Fruit fly (Drosophila melanogaster) whole organism, embryonic: Measurements from ENCODE around the gene Indy-2.

Experiments used
- Antp ChIP-seq: fragments of 200-800 bp; sonication (Bioruptor generic); optimal IDR thresholded peaks from 3 replicates; lab custom pipeline; 2016; ENCODE audit warnings: missing biosample characterization, missing genetic modification characterization
- CG10274 ChIP-seq: fragments of 200-800 bp; sonication (Bioruptor generic); optimal IDR thresholded peaks from 3 replicates; lab custom pipeline; 2017; ENCODE audit warnings: missing biosample characterization, mild to moderate bottlenecking, missing genetic modification characterization
- CG12104 ChIP-seq: fragments of 200-800 bp; sonication (Bioruptor generic); optimal IDR thresholded peaks from 3 replicates; lab custom pipeline; 2016; ENCODE audit warnings: missing biosample characterization, missing genetic modification characterization
- CG14965 ChIP-seq: fragments of 200-800 bp; sonication (Bioruptor generic); optimal IDR thresholded peaks from 2 replicates; lab custom pipeline; 2016; ENCODE audit warnings: missing biosample characterization, missing genetic modification characterization, borderline replicate concordance
- CG15073 ChIP-seq: fragments of 200-800 bp; sonication (Bioruptor generic); optimal IDR thresholded peaks from 2 replicates; lab custom pipeline; 2016; ENCODE audit warnings: missing biosample characterization, missing genetic modification characterization
- CG17361 ChIP-seq: fragments of 200-800 bp; sonication (Bioruptor generic); IDR thresholded peaks from 3 replicates; pipeline ENCODE4 v1.3.6; 2022; ENCODE audit warnings: missing biosample characterization, missing genetic modification characterization
- CG17385 ChIP-seq: fragments of 200-800 bp; sonication (Bioruptor generic); optimal IDR thresholded peaks from 3 replicates; lab custom pipeline; 2018; ENCODE audit warnings: missing biosample characterization, mild to moderate bottlenecking, missing genetic modification characterization
- CG17829 ChIP-seq: fragments of 200-800 bp; optimal IDR thresholded peaks from 2 replicates; lab custom pipeline; 2019; ENCODE audit warnings: missing biosample characterization, mild to moderate bottlenecking, missing genetic modification characterization, moderate library complexity
- CG2678 ChIP-seq: fragments of 200-800 bp; sonication (Bioruptor generic); optimal IDR thresholded peaks from 3 replicates; lab custom pipeline; 2019; ENCODE audit warnings: missing biosample characterization, mild to moderate bottlenecking, missing genetic modification characterization, moderate library complexity
- CG32772 ChIP-seq: fragments of 200-800 bp; sonication (Bioruptor generic); IDR thresholded peaks from 2 replicates; pipeline ENCODE4 v1.3.6; 2022; ENCODE audit warnings: missing biosample characterization, missing genetic modification characterization
- CG6654 ChIP-seq: fragments of 200-800 bp; sonication (Bioruptor generic); optimal IDR thresholded peaks from 2 replicates; lab custom pipeline; 2017; ENCODE audit warnings: missing biosample characterization, mild to moderate bottlenecking, missing genetic modification characterization
- CG7357 ChIP-seq: fragments of 200-800 bp; sonication (Bioruptor generic); IDR thresholded peaks from 3 replicates; pipeline ENCODE4 v1.3.6; 2022; ENCODE audit warnings: missing biosample characterization, missing genetic modification characterization
- CG7963 ChIP-seq: fragments of 200-800 bp; sonication (Bioruptor generic); IDR thresholded peaks from 3 replicates; pipeline ENCODE4 v1.3.6; 2022; ENCODE audit warnings: missing biosample characterization, missing genetic modification characterization; ENCODE audit not compliant: partially characterized antibody
- CrebB ChIP-seq: fragments of 200-800 bp; sonication (Bioruptor generic); optimal IDR thresholded peaks from 3 replicates; lab custom pipeline; 2018; ENCODE audit warnings: missing biosample characterization, mild to moderate bottlenecking, missing genetic modification characterization
- D19B ChIP-seq: fragments of 200-800 bp; sonication (Bioruptor generic); optimal IDR thresholded peaks from 2 replicates; lab custom pipeline; 2017; ENCODE audit warnings: missing biosample characterization, mild to moderate bottlenecking, missing genetic modification characterization
- Dad ChIP-seq: fragments of 200-800 bp; sonication (Bioruptor generic); optimal IDR thresholded peaks from 3 replicates; lab custom pipeline; 2016; ENCODE audit warnings: missing biosample characterization, missing genetic modification characterization
- Drgx ChIP-seq: fragments of 200-800 bp; sonication (Bioruptor generic); IDR thresholded peaks from 2 replicates; pipeline ENCODE4 v1.3.6; 2022; ENCODE audit warnings: missing biosample characterization, missing genetic modification characterization
- Eip74EF ChIP-seq, 2 experiments: fragments of 200-800 bp in 1 of 2; fragments of >200 bp in 1 of 2; sonication (Bioruptor generic) in 1 of 2; optimal IDR thresholded peaks; 2 replicates each; lab custom pipeline; 2017 to 2019; ENCODE audit warnings: missing biosample characterization in 2 of 2, missing genetic modification characterization in 2 of 2, mild to moderate bottlenecking in 1 of 2, moderate library complexity in 1 of 2
- Ets65A ChIP-seq: fragments of 200-800 bp; sonication (Bioruptor generic); peaks from one replicate; lab custom pipeline; 2016; ENCODE audit warnings: missing biosample characterization, missing genetic modification characterization
- Hey ChIP-seq: fragments of 200-800 bp; sonication (Bioruptor generic); optimal IDR thresholded peaks from 3 replicates; lab custom pipeline; 2018; ENCODE audit warnings: missing biosample characterization, mild to moderate bottlenecking, missing genetic modification characterization
- HmgD ChIP-seq: fragments of 200-800 bp; sonication (Bioruptor generic); optimal IDR thresholded peaks from 3 replicates; lab custom pipeline; 2016; ENCODE audit warnings: missing biosample characterization, missing genetic modification characterization
- Sin3A ChIP-seq: fragments of >200 bp; optimal IDR thresholded peaks from 2 replicates; lab custom pipeline; 2018
- Sox102F ChIP-seq: fragments of 200-800 bp; sonication (Bioruptor generic); optimal IDR thresholded peaks from 2 replicates; lab custom pipeline; 2018; ENCODE audit warnings: missing biosample characterization, mild to moderate bottlenecking, missing genetic modification characterization, moderate library complexity
- Vsx1 ChIP-seq: fragments of 200-800 bp; sonication (Bioruptor generic); optimal IDR thresholded peaks from 2 replicates; lab custom pipeline; 2017; ENCODE audit warnings: missing biosample characterization, mild to moderate bottlenecking, missing genetic modification characterization, missing genetic modification reagents
- ab ChIP-seq: fragments of 200-800 bp; sonication (Bioruptor generic); optimal IDR thresholded peaks from 2 replicates; lab custom pipeline; 2016; ENCODE audit warnings: missing biosample characterization, missing genetic modification characterization
- chn ChIP-seq: fragments of 200-800 bp; sonication (Bioruptor generic); optimal IDR thresholded peaks from 2 replicates; lab custom pipeline; 2016; ENCODE audit warnings: missing biosample characterization, missing genetic modification characterization
- dmrt11E ChIP-seq: fragments of 200-800 bp; sonication (Bioruptor generic); optimal IDR thresholded peaks from 3 replicates; lab custom pipeline; 2018; ENCODE audit warnings: missing biosample characterization, mild to moderate bottlenecking, missing genetic modification characterization, moderate library complexity
- exex ChIP-seq: fragments of 200-800 bp; sonication (Bioruptor generic); optimal IDR thresholded peaks from 4 replicates; lab custom pipeline; 2018; ENCODE audit warnings: missing biosample characterization, mild to moderate bottlenecking, missing genetic modification characterization, moderate library complexity
- gfzf ChIP-seq: fragments of 200-800 bp; sonication (Bioruptor generic); optimal IDR thresholded peaks from 2 replicates; lab custom pipeline; 2016; ENCODE audit warnings: missing biosample characterization, mild to moderate bottlenecking, missing genetic modification characterization, moderate library complexity
- grau ChIP-seq: fragments of 200-800 bp; optimal IDR thresholded peaks from 3 replicates; lab custom pipeline; 2019; ENCODE audit warnings: missing biosample characterization, mild to moderate bottlenecking, missing genetic modification characterization, moderate library complexity
- hth ChIP-seq: fragments of >200 bp; optimal IDR thresholded peaks from 2 replicates; lab custom pipeline; 2017; ENCODE audit warnings: inconsistent platforms
- jigr1 ChIP-seq: fragments of 200-800 bp; sonication (Bioruptor generic); IDR thresholded peaks from 3 replicates; pipeline ENCODE4 v1.3.6; 2022; ENCODE audit warnings: missing biosample characterization, missing genetic modification characterization
- klu ChIP-seq: fragments of 200-800 bp; sonication (Bioruptor generic); IDR thresholded peaks from 2 replicates; pipeline ENCODE4 v1.3.6; 2022; ENCODE audit warnings: missing biosample characterization, missing genetic modification characterization
- knrl ChIP-seq: fragments of 200-800 bp; sonication (Bioruptor generic); IDR thresholded peaks from 3 replicates; pipeline ENCODE4 v1.3.6; 2022; ENCODE audit warnings: missing biosample characterization, missing genetic modification characterization; ENCODE audit not compliant: partially characterized antibody
- nau ChIP-seq: fragments of 200-800 bp; sonication (Bioruptor generic); optimal IDR thresholded peaks from 3 replicates; lab custom pipeline; 2017; ENCODE audit warnings: missing biosample characterization, mild to moderate bottlenecking, missing genetic modification characterization, missing genetic modification reagents
- nerfin-2 ChIP-seq: fragments of 200-800 bp; sonication (Bioruptor generic); IDR thresholded peaks from 2 replicates; pipeline ENCODE4 v1.3.6; 2022; ENCODE audit warnings: missing biosample characterization, missing genetic modification characterization; ENCODE audit not compliant: partially characterized antibody
- nmo ChIP-seq: fragments of 200-800 bp; sonication (Bioruptor generic); optimal IDR thresholded peaks from 2 replicates; lab custom pipeline; 2018; ENCODE audit warnings: missing biosample characterization, mild to moderate bottlenecking, missing genetic modification characterization, moderate library complexity
- odd ChIP-seq: fragments of 200-800 bp; sonication (Bioruptor generic); optimal IDR thresholded peaks from 2 replicates; lab custom pipeline; 2017; ENCODE audit warnings: missing biosample characterization, mild to moderate bottlenecking, missing genetic modification characterization
- peb ChIP-seq: fragments of 200-800 bp; sonication (Bioruptor generic); IDR thresholded peaks from 2 replicates; pipeline ENCODE4 v1.3.6; 2022; ENCODE audit warnings: missing biosample characterization, missing genetic modification characterization
- psq ChIP-seq: fragments of 200-800 bp; sonication (Bioruptor generic); optimal IDR thresholded peaks from 2 replicates; lab custom pipeline; 2017; ENCODE audit warnings: missing biosample characterization, missing genetic modification characterization
- repo ChIP-seq: fragments of 200-800 bp; sonication (Bioruptor generic); optimal IDR thresholded peaks from 2 replicates; lab custom pipeline; 2016; ENCODE audit warnings: missing biosample characterization, missing genetic modification characterization
- rib ChIP-seq: fragments of 200-800 bp; sonication (Bioruptor generic); IDR thresholded peaks from 2 replicates; pipeline ENCODE4 v1.3.6; 2022; ENCODE audit warnings: missing biosample characterization, missing genetic modification characterization
- scrt ChIP-seq: fragments of 200-800 bp; sonication (Bioruptor generic); optimal IDR thresholded peaks from 2 replicates; lab custom pipeline; 2018; ENCODE audit warnings: missing biosample characterization, mild to moderate bottlenecking, missing genetic modification characterization, moderate library complexity
- sens ChIP-seq: fragments of 200-800 bp; sonication (Bioruptor generic); peaks from one replicate; lab custom pipeline; 2016; ENCODE audit warnings: missing biosample characterization, missing genetic modification characterization
- slp2 ChIP-seq: fragments of 200-800 bp; sonication (Bioruptor generic); optimal IDR thresholded peaks from 2 replicates; lab custom pipeline; 2016; ENCODE audit warnings: missing biosample characterization, missing genetic modification characterization
- usp ChIP-seq: fragments of >200 bp; optimal IDR thresholded peaks from 2 replicates; lab custom pipeline; 2017; ENCODE audit warnings: missing biosample characterization, missing genetic modification characterization
- zen ChIP-seq: fragments of 200-800 bp; sonication (Bioruptor generic); optimal IDR thresholded peaks from 3 replicates; lab custom pipeline; 2018; ENCODE audit warnings: missing biosample characterization, mild to moderate bottlenecking, missing genetic modification characterization, moderate library complexity

The Indy-2 gene

DNA sequence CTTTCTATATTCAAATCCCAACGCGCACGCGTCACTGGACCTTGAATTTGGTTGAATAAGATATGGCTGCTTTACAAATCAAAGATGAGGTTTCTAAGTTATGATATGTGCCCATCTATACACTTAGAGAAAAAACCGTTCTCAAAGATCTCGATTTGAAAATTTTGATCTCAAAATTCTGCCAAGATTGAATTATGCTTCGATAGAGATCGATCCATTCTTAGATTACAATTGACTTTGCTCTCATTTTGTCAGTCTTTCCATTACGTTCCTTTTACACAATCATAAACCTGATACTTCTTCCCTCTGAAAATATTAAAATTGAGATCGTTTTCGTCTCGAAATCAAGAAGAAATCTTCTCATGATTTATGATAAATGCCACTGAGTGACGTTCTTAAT, 29.9 kb upstream of the Indy-2 start (continued):
- no peak for TF ChIP-seq CG12104
- TF ChIP-seq nerfin-2 (GFP tag; lab: Robert Waterston, UW): no peak
- no peak for TF ChIP-seq HmgD (GFP tag; lab: Kevin White, UChicago)
- TF ChIP-seq jigr1 (GFP tag; lab: Robert Waterston, UW): no peak
- TF ChIP-seq dmrt11E (tag; lab: Kevin White, UChicago): peak; percentile 17
- no peak for TF ChIP-seq nmo
- peak; percentile 90 for TF ChIP-seq Ets65A
- peak; percentile 13 for TF ChIP-seq sens (GFP tag; lab: Kevin White, UChicago)
- no peak for TF ChIP-seq CG32772 (GFP tag; lab: Robert Waterston, UW)
- no peak for TF ChIP-seq Drgx (GFP tag; lab: Robert Waterston, UW)

DNA sequence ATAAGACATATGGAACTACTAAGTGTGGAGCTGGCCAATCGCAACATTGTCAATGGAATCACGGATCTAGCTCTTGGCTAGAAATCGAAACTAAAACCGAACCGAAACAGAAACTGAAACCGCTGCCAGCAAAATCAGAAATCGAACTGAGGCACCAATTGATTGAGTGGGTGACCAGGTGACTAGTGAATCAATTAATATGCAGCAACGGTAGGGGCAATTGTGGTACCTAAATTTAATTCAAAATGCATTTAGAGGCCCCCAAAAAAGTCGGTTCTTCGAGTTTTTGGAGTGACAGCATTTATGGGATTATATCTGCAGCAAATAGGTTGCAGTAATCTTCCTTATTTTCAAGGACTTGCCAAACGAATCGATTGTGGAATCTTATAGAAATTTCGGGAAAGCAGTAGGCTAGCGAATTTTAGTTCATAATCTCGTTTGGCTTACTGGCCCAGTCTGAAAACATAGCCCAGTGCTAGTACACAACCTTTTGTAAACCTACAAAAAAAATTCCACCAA, 29.1 kb upstream of the Indy-2 start, which contains the start of the genes CG17190 and CG4836:
TSS of gene CG17190 (minus strand) at position 101 of the 519 bp plus-strand sequence.
TSS of gene CG4836 (plus strand) at position 469 of the 519 bp plus-strand sequence.
- no peak for TF ChIP-seq odd
- TF ChIP-seq Hey (tag; lab: Kevin White, UChicago): no peak
- no peak for TF ChIP-seq gfzf (GFP tag; lab: Kevin White, UChicago)
- no peak for TF ChIP-seq knrl (GFP tag; lab: Robert Waterston, UW)
- TF ChIP-seq CG7963: no peak
- no peak for TF ChIP-seq exex (tag; lab: Kevin White, UChicago)
- TF ChIP-seq hth: no peak
- TF ChIP-seq D19B (GFP tag; lab: Kevin White, UChicago): no peak

dm6 chr3R:20021152-20021769, 21.3 kb upstream of the Indy-2 start, which contains the start of the genes PIG-L and psidin:
Gene PIG-L, minus strand, starts transcription at chr3R:20021338.
Gene psidin, plus strand, starts transcription at chr3R:20021704.
- peak; percentile 56 for TF ChIP-seq Dad (GFP tag; lab: Kevin White, UChicago)
- no peak for TF ChIP-seq nau
- peak; percentile 78 for TF ChIP-seq CG17385 (GFP tag; lab: Kevin White, UChicago)
- peak; percentile 83 for TF ChIP-seq CG2678 (tag; lab: Kevin White, UChicago)
- TF ChIP-seq Sin3A (lab: Kevin White, UChicago): peak; percentile 78
- no peak for TF ChIP-seq CG14965 (GFP tag; lab: Kevin White, UChicago)
- TF ChIP-seq CG15073 (GFP tag; lab: Kevin White, UChicago): peak; percentile 32
- peak; percentile 77 for TF ChIP-seq slp2 (GFP tag; lab: Kevin White, UChicago)
- no peak for TF ChIP-seq Eip74EF (GFP tag; optimal IDR thresholded peaks at IDR 0.05; lab: Kevin White, UChicago)
- peak; percentile 61; the same call in 2 of the 3 replicates for TF ChIP-seq CG7357 (GFP tag; lab: Robert Waterston, UW)
- peak; percentile 86 for TF ChIP-seq Sox102F (GFP tag; lab: Kevin White, UChicago)
- TF ChIP-seq repo: peak; percentile 36
- TF ChIP-seq klu: peak; percentile 83
- TF ChIP-seq CrebB (tag; lab: Kevin White, UChicago): peak; percentile 53
- peak; percentile 96 for TF ChIP-seq CG17361 (GFP tag; lab: Robert Waterston, UW)
- peak; percentile 80 for TF ChIP-seq zen (tag; lab: Kevin White, UChicago)
- peak; percentile 93 for TF ChIP-seq nmo
- TF ChIP-seq chn: peak; percentile 84
- no peak for TF ChIP-seq rib (GFP tag; lab: Robert Waterston, UW)
- peak; percentile 27 for TF ChIP-seq CG10274 (GFP tag; lab: Kevin White, UChicago)
- TF ChIP-seq psq (GFP tag; lab: Kevin White, UChicago): peak; percentile 38
- peak; percentile 55 for TF ChIP-seq ab (GFP tag; lab: Kevin White, UChicago)
- peak; percentile 93 for TF ChIP-seq grau (tag; lab: Kevin White, UChicago)
- no peak for TF ChIP-seq peb
- TF ChIP-seq scrt (GFP tag; lab: Kevin White, UChicago): no peak
- peak; percentile 91 for TF ChIP-seq CG17829 (tag; lab: Kevin White, UChicago)
- TF ChIP-seq odd: peak; percentile 74
- TF ChIP-seq Vsx1 (GFP tag; lab: Kevin White, UChicago): peak; percentile 69
- TF ChIP-seq CG6654: peak; percentile 18
- no peak for TF ChIP-seq usp (GFP tag; lab: Kevin White, UChicago)
- TF ChIP-seq Antp (GFP tag; lab: Kevin White, UChicago): peak; percentile 75
